Worm (Caenorhabditis elegans) whole organism, L2 larva: ENCODE measurements around the gene T07G12.2.
A peak's percentile ranks its signal among the peaks of the same experiment; 100 is the strongest.

Experiments used
- C34F6.9 ChIP-seq: fragments of 150-350 bp; optimal IDR thresholded peaks from 2 replicates; lab custom pipeline; 2014; ENCODE audit warnings: missing biosample characterization, missing genetic modification characterization
- F13H6.1 ChIP-seq: sonication (generic microtip); optimal IDR thresholded peaks from 2 replicates; lab custom pipeline; 2016; ENCODE audit warnings: missing genetic modification characterization, missing compliant biosample characterization
- R02D3.7 ChIP-seq: fragments of 150-350 bp; optimal IDR thresholded peaks from 2 replicates; lab custom pipeline; 2014; ENCODE audit warnings: missing biosample characterization, missing genetic modification characterization
- Y55F3AM.14 ChIP-seq: fragments of 200-800 bp; sonication (Bioruptor generic); optimal IDR thresholded peaks from 2 replicates; lab custom pipeline; 2018; ENCODE audit warnings: mild to moderate bottlenecking, missing genetic modification characterization, missing compliant biosample characterization
- ZK546.5 ChIP-seq: sonication (generic microtip); optimal IDR thresholded peaks from 2 replicates; lab custom pipeline; 2017; ENCODE audit warnings: missing biosample characterization, missing genetic modification characterization
- alr-1 ChIP-seq: fragments of 150-350 bp; optimal IDR thresholded peaks from 2 replicates; lab custom pipeline; 2014; ENCODE audit warnings: missing biosample characterization, missing genetic modification characterization
- aly-2 ChIP-seq: fragments of 150-350 bp; optimal IDR thresholded peaks from 2 replicates; lab custom pipeline; 2014; ENCODE audit warnings: missing biosample characterization, missing genetic modification characterization
- ama-1 ChIP-seq: fragments of 150-350 bp; optimal IDR thresholded peaks from 2 replicates; lab custom pipeline; 2018; ENCODE audit warnings: inconsistent platforms
- blmp-1 ChIP-seq: sonication (generic microtip); optimal IDR thresholded peaks from 2 replicates; lab custom pipeline; 2017; ENCODE audit warnings: missing genetic modification characterization, mild to moderate bottlenecking, missing compliant biosample characterization, antibody characterized with exemption, moderate library complexity; ENCODE audit not compliant: insufficient read depth
- ceh-16 ChIP-seq: fragments of 150-350 bp; optimal IDR thresholded peaks from 2 replicates; lab custom pipeline; 2014; ENCODE audit warnings: missing biosample characterization, missing genetic modification characterization
- ceh-82 ChIP-seq: fragments of 150-350 bp; optimal IDR thresholded peaks from 2 replicates; lab custom pipeline; 2014; ENCODE audit warnings: missing biosample characterization, missing genetic modification characterization
- crh-2 ChIP-seq: sonication (generic microtip); optimal IDR thresholded peaks from 2 replicates; lab custom pipeline; 2017; ENCODE audit warnings: missing biosample characterization, missing genetic modification characterization
- dmd-4 ChIP-seq: sonication (generic microtip); optimal IDR thresholded peaks from 2 replicates; lab custom pipeline; 2017; ENCODE audit warnings: missing biosample characterization, missing genetic modification characterization
- egl-27 ChIP-seq: sonication (generic microtip); optimal IDR thresholded peaks from 3 replicates; lab custom pipeline; 2017; ENCODE audit warnings: missing biosample characterization, missing genetic modification reagents, missing genetic modification characterization
- elt-1 ChIP-seq: fragments of 150-350 bp; optimal IDR thresholded peaks from 2 replicates; lab custom pipeline; 2014; ENCODE audit warnings: missing biosample characterization, missing genetic modification characterization
- elt-3 ChIP-seq: sonication (generic microtip); optimal IDR thresholded peaks from 2 replicates; lab custom pipeline; 2017; ENCODE audit warnings: missing biosample characterization, missing genetic modification characterization
- fos-1 ChIP-seq: fragments of 150-350 bp; optimal IDR thresholded peaks from 2 replicates; lab custom pipeline; 2014; ENCODE audit warnings: missing biosample characterization, missing genetic modification characterization
- gmeb-1 ChIP-seq: fragments of 150-350 bp; optimal IDR thresholded peaks from 2 replicates; lab custom pipeline; 2014; ENCODE audit warnings: missing biosample characterization, missing genetic modification characterization
- lin-11 ChIP-seq: fragments of 150-350 bp; sonication (generic microtip); optimal IDR thresholded peaks from 2 replicates; lab custom pipeline; 2014; ENCODE audit warnings: missing biosample characterization, missing genetic modification characterization, inconsistent platforms, mixed read lengths
- lin-13 ChIP-seq: fragments of 150-350 bp; optimal IDR thresholded peaks from 2 replicates; lab custom pipeline; 2014; ENCODE audit warnings: missing biosample characterization, missing genetic modification reagents, missing genetic modification characterization
- lin-39 ChIP-seq: fragments of 150-350 bp; optimal IDR thresholded peaks from 2 replicates; lab custom pipeline; 2014; ENCODE audit warnings: missing biosample characterization, missing genetic modification reagents, missing genetic modification characterization
- lsy-2 ChIP-seq, 2 experiments: fragments of 150-350 bp in 1 of 2; sonication (generic microtip) in 1 of 2; optimal IDR thresholded peaks; 2 replicates each; lab custom pipeline; 2014 to 2017; ENCODE audit warnings: missing biosample characterization in 2 of 2, missing genetic modification characterization in 2 of 2
- mab-5 ChIP-seq: fragments of 150-350 bp; optimal IDR thresholded peaks from 2 replicates; lab custom pipeline; 2014; ENCODE audit warnings: missing biosample characterization, missing genetic modification characterization
- mbf-1 ChIP-seq: sonication (generic microtip); optimal IDR thresholded peaks from 2 replicates; lab custom pipeline; 2017; ENCODE audit warnings: missing biosample characterization, missing genetic modification characterization
- mdl-1 ChIP-seq, 2 experiments: fragments of 150-350 bp in 1 of 2; sonication (generic microtip) in 1 of 2; optimal IDR thresholded peaks; 2 replicates each; lab custom pipeline; 2017; ENCODE audit warnings: missing biosample characterization in 2 of 2, missing genetic modification characterization in 2 of 2
- nhr-10 ChIP-seq: sonication (generic microtip); optimal IDR thresholded peaks from 2 replicates; lab custom pipeline; 2017; ENCODE audit warnings: missing biosample characterization, missing genetic modification characterization
- nhr-11 ChIP-seq: fragments of 150-350 bp; optimal IDR thresholded peaks from 2 replicates; lab custom pipeline; 2014; ENCODE audit warnings: missing biosample characterization, missing genetic modification characterization
- nhr-12 ChIP-seq: fragments of 150-350 bp; optimal IDR thresholded peaks from 2 replicates; lab custom pipeline; 2014; ENCODE audit warnings: missing biosample characterization, missing genetic modification characterization
- nhr-129 ChIP-seq: fragments of 150-350 bp; optimal IDR thresholded peaks from 2 replicates; lab custom pipeline; 2014; ENCODE audit warnings: missing biosample characterization, missing genetic modification characterization
- nhr-21 ChIP-seq: fragments of 150-350 bp; optimal IDR thresholded peaks from 2 replicates; lab custom pipeline; 2014; ENCODE audit warnings: missing biosample characterization, missing genetic modification characterization
- nhr-23 ChIP-seq: fragments of 150-350 bp; optimal IDR thresholded peaks from 2 replicates; lab custom pipeline; 2014; ENCODE audit warnings: missing biosample characterization, missing genetic modification reagents, missing genetic modification characterization
- nhr-237 ChIP-seq: fragments of 150-350 bp; optimal IDR thresholded peaks from 2 replicates; lab custom pipeline; 2014; ENCODE audit warnings: missing biosample characterization, missing genetic modification characterization
- nhr-25 ChIP-seq: fragments of 150-350 bp; sonication (generic microtip); optimal IDR thresholded peaks from 3 replicates; lab custom pipeline; 2014; ENCODE audit warnings: missing biosample characterization, missing genetic modification characterization
- nhr-6 ChIP-seq: fragments of 150-350 bp; optimal IDR thresholded peaks from 2 replicates; lab custom pipeline; 2014; ENCODE audit warnings: missing biosample characterization, missing genetic modification characterization
- nhr-77 ChIP-seq: fragments of 150-350 bp; optimal IDR thresholded peaks from 2 replicates; lab custom pipeline; 2014; ENCODE audit warnings: missing biosample characterization, missing genetic modification characterization
- peb-1 ChIP-seq: fragments of 150-350 bp; optimal IDR thresholded peaks from 2 replicates; lab custom pipeline; 2014; ENCODE audit warnings: missing biosample characterization, missing genetic modification characterization
- sem-4 ChIP-seq: fragments of 150-350 bp; optimal IDR thresholded peaks from 2 replicates; lab custom pipeline; 2014; ENCODE audit warnings: missing biosample characterization, missing genetic modification reagents, missing genetic modification characterization
- skn-1 ChIP-seq: sonication (generic microtip); optimal IDR thresholded peaks from 2 replicates; lab custom pipeline; 2017; ENCODE audit warnings: missing biosample characterization, missing genetic modification characterization
- sma-3 ChIP-seq: sonication (generic microtip); optimal IDR thresholded peaks from 2 replicates; lab custom pipeline; 2016; ENCODE audit warnings: missing genetic modification reagents, missing genetic modification characterization, missing compliant biosample characterization
- sma-9 ChIP-seq, 2 experiments: fragments of 150-350 bp in 1 of 2; sonication (generic microtip) in 1 of 2; optimal IDR thresholded peaks; 2 replicates each; lab custom pipeline; 2014 to 2016; ENCODE audit warnings: missing genetic modification characterization in 2 of 2, mild to moderate bottlenecking in 1 of 2, missing biosample characterization in 1 of 2, missing compliant biosample characterization in 1 of 2, missing genetic modification reagents in 1 of 2, moderate library complexity in 1 of 2
- snpc-4 ChIP-seq: fragments of 150-350 bp; optimal IDR thresholded peaks from 2 replicates; lab custom pipeline; 2014; ENCODE audit warnings: missing biosample characterization, missing genetic modification characterization
- unc-39 ChIP-seq: fragments of 150-350 bp; optimal IDR thresholded peaks from 2 replicates; lab custom pipeline; 2014; ENCODE audit warnings: missing biosample characterization, missing genetic modification characterization
- unc-55 ChIP-seq: fragments of 150-350 bp; sonication (generic microtip); optimal IDR thresholded peaks from 3 replicates; lab custom pipeline; 2014; ENCODE audit warnings: missing biosample characterization, missing genetic modification reagents, missing genetic modification characterization
- unc-62 ChIP-seq: fragments of 150-350 bp; optimal IDR thresholded peaks from 2 replicates; lab custom pipeline; 2014; ENCODE audit warnings: missing biosample characterization, missing genetic modification reagents, missing genetic modification characterization
- zag-1 ChIP-seq: fragments of 150-350 bp; optimal IDR thresholded peaks from 2 replicates; lab custom pipeline; 2014; ENCODE audit warnings: missing biosample characterization, missing genetic modification characterization
- ztf-1 ChIP-seq: fragments of 200-800 bp; sonication (Bioruptor generic); conservative IDR thresholded peaks from 2 replicates; pipeline ENCODE4 v1.3.6; 2022; ENCODE audit warnings: missing genetic modification characterization, missing compliant biosample characterization
- ztf-11 ChIP-seq: sonication (generic microtip); optimal IDR thresholded peaks from 2 replicates; lab custom pipeline; 2017; ENCODE audit warnings: missing biosample characterization, missing genetic modification characterization
- ztf-4 ChIP-seq: fragments of 150-350 bp; optimal IDR thresholded peaks from 2 replicates; lab custom pipeline; 2014; ENCODE audit warnings: missing biosample characterization, missing genetic modification characterization

Gene T07G12.2

ce11 chrIV:10507586-10507985 lies 22.9 kb upstream of the T07G12.2 start (continued):
- TF ChIP-seq ztf-11 (tag; lab: Kevin White, UChicago) = no peak
- TF ChIP-seq zag-1 (tag; lab: Kevin White, UChicago) = peak; percentile 19
- TF ChIP-seq nhr-21 (tag; lab: Kevin White, UChicago) = no peak
- no peak for TF ChIP-seq nhr-237 (tag; lab: Kevin White, UChicago)
- TF ChIP-seq lsy-2 (tag; optimal IDR thresholded peaks at IDR 0.05; lab: Kevin White, UChicago) = peak in 1 of 2 experiments; percentile 45
- no peak for TF ChIP-seq R02D3.7
- no peak for TF ChIP-seq nhr-77 (tag; lab: Kevin White, UChicago)
- peak; percentile 32 for TF ChIP-seq crh-2
- no peak for TF ChIP-seq nhr-12 (tag; lab: Kevin White, UChicago)
- TF ChIP-seq blmp-1 (tag; lab: Kevin White, UChicago) = no peak
- TF ChIP-seq F13H6.1 (tag; lab: Kevin White, UChicago) = peak; percentile 1

ce11 chrIV:10511432-10511831 lies 19.1 kb upstream of the T07G12.2 start:
- TF ChIP-seq mbf-1 (tag; lab: Kevin White, UChicago) = no peak
- TF ChIP-seq mab-5 (tag; lab: Kevin White, UChicago) = no peak
- no peak for TF ChIP-seq ceh-82 (tag; lab: Kevin White, UChicago)
- no peak for TF ChIP-seq ceh-16 (tag; lab: Kevin White, UChicago)
- TF ChIP-seq nhr-23 = no peak
- TF ChIP-seq ama-1 (lab: Kevin White, UChicago) = peak; percentile 14
- TF ChIP-seq C34F6.9 (tag; lab: Kevin White, UChicago) = no peak
- TF ChIP-seq lin-39 = no peak
- peak; percentile 70 for TF ChIP-seq crh-2
- TF ChIP-seq dmd-4 (tag; lab: Kevin White, UChicago) = no peak
- TF ChIP-seq nhr-12 (tag; lab: Kevin White, UChicago) = no peak
- TF ChIP-seq Y55F3AM.14 = no peak
- TF ChIP-seq nhr-77 (tag; lab: Kevin White, UChicago) = no peak
- no peak for TF ChIP-seq mdl-1 (tag; optimal IDR thresholded peaks at IDR 0.05; lab: Kevin White, UChicago)
- TF ChIP-seq R02D3.7 = no peak
- TF ChIP-seq unc-39 (tag; lab: Kevin White, UChicago) = no peak
- TF ChIP-seq nhr-11 = no peak
- no peak for TF ChIP-seq alr-1 (tag; lab: Kevin White, UChicago)
- no peak for TF ChIP-seq blmp-1 (tag; lab: Kevin White, UChicago)
- no peak for TF ChIP-seq lin-11 (tag; lab: Kevin White, UChicago)
- TF ChIP-seq ZK546.5 = no peak
- TF ChIP-seq nhr-10 (tag; lab: Kevin White, UChicago) = no peak
- no peak for TF ChIP-seq sem-4
- TF ChIP-seq lin-13 = no peak
- TF ChIP-seq elt-3 (tag; lab: Kevin White, UChicago) = no peak
- TF ChIP-seq nhr-129 (tag; lab: Kevin White, UChicago) = peak; percentile 39
- TF ChIP-seq sma-3 (GFP tag; lab: Kevin White, UChicago) = peak; percentile 33
- TF ChIP-seq ztf-11 (tag; lab: Kevin White, UChicago) = no peak
- TF ChIP-seq nhr-237 (tag; lab: Kevin White, UChicago) = no peak
- TF ChIP-seq lsy-2 (tag; optimal IDR thresholded peaks at IDR 0.05; lab: Kevin White, UChicago) = no peak
- TF ChIP-seq ztf-1 (GFP tag; lab: Robert Waterston, UW) = no peak
- TF ChIP-seq nhr-6 (tag; lab: Kevin White, UChicago) = no peak
- no peak for TF ChIP-seq egl-27 (tag; lab: Kevin White, UChicago)
- no peak for TF ChIP-seq ztf-4 (tag; lab: Kevin White, UChicago)
- peak; percentile 38 for TF ChIP-seq unc-55 (GFP tag; lab: Kevin White, UChicago)
- TF ChIP-seq sma-9 (GFP tag; optimal IDR thresholded peaks at IDR 0.05; lab: Kevin White, UChicago) = peak; percentile 65
- no peak for TF ChIP-seq sma-9 (tag; optimal IDR thresholded peaks at IDR 0.05; lab: Kevin White, UChicago)
- TF ChIP-seq F13H6.1 (tag; lab: Kevin White, UChicago) = peak; percentile 53
- no peak for TF ChIP-seq fos-1 (tag; lab: Kevin White, UChicago)
- no peak for TF ChIP-seq elt-1 (tag; lab: Kevin White, UChicago)
- TF ChIP-seq snpc-4 (tag; lab: Kevin White, UChicago) = no peak
- peak; percentile 11 for TF ChIP-seq nhr-21 (tag; lab: Kevin White, UChicago)
- TF ChIP-seq skn-1 (tag; lab: Kevin White, UChicago) = no peak
- peak; percentile 3 for TF ChIP-seq zag-1 (tag; lab: Kevin White, UChicago)
- TF ChIP-seq nhr-25 (tag; lab: Kevin White, UChicago) = no peak
- peak; percentile 62 for TF ChIP-seq gmeb-1
- TF ChIP-seq peb-1 (tag; lab: Kevin White, UChicago) = no peak
- TF ChIP-seq aly-2 = no peak
- no peak for TF ChIP-seq unc-62
